Worm (Caenorhabditis elegans) whole organism, L1 larva: ENCODE data around the gene B0393.4.

Source experiments
- C04F5.9 ChIP-seq: sonication (generic microtip); optimal IDR thresholded peaks from 2 replicates; lab custom pipeline; 2016; ENCODE audit warnings: missing genetic modification characterization, missing compliant biosample characterization
- Y116A8C.19 ChIP-seq: sonication (generic microtip); optimal IDR thresholded peaks from 2 replicates; lab custom pipeline; 2016; ENCODE audit warnings: missing compliant biosample characterization, missing genetic modification characterization, borderline replicate concordance
- aha-1 ChIP-seq: fragments of 150-350 bp; optimal IDR thresholded peaks from 2 replicates; lab custom pipeline; 2014; ENCODE audit warnings: missing biosample characterization, missing genetic modification characterization
- alr-1 ChIP-seq: fragments of 200-800 bp; sonication (Bioruptor generic); optimal IDR thresholded peaks from 2 replicates; lab custom pipeline; 2018; ENCODE audit warnings: borderline replicate concordance, mild to moderate bottlenecking, missing genetic modification characterization, missing compliant biosample characterization
- ama-1 ChIP-seq: fragments of 150-350 bp; optimal IDR thresholded peaks from 2 replicates; lab custom pipeline; 2014
- ceh-63 ChIP-seq: fragments of 200-800 bp; sonication (Bioruptor generic); optimal IDR thresholded peaks from 2 replicates; lab custom pipeline; 2018; ENCODE audit warnings: mild to moderate bottlenecking, missing genetic modification characterization, missing compliant biosample characterization
- ceh-8 ChIP-seq: fragments of 200-800 bp; sonication (Bioruptor generic); optimal IDR thresholded peaks from 2 replicates; lab custom pipeline; 2018; ENCODE audit warnings: mild to moderate bottlenecking, missing genetic modification characterization, moderate library complexity, missing compliant biosample characterization
- efl-1 ChIP-seq, 4 experiments: fragments of 150-350 bp; optimal IDR thresholded peaks in 3 of 4; peaks in 1 of 4; 1 replicate in 1 of 4; 2 replicates in 3 of 4; lab custom pipeline; 2014; ENCODE audit warnings: missing biosample characterization in 2 of 4, missing genetic modification characterization in 2 of 4, missing genetic modification reagents in 2 of 4
- egl-13 ChIP-seq: sonication (generic microtip); optimal IDR thresholded peaks from 2 replicates; lab custom pipeline; 2016; ENCODE audit warnings: missing genotype, missing genetic modification reagents, missing genetic modification characterization, missing compliant biosample characterization
- elt-3 ChIP-seq, 6 experiments: fragments of 150-350 bp in 1 of 6; sonication (generic microtip); optimal IDR thresholded peaks; 2 replicates each; lab custom pipeline; 2017 to 2018; ENCODE audit warnings: missing biosample characterization in 6 of 6, missing genetic modification characterization in 6 of 6, inconsistent platforms in 1 of 6
- fkh-8 ChIP-seq: sonication (generic microtip); optimal IDR thresholded peaks from 2 replicates; lab custom pipeline; 2016; ENCODE audit warnings: mild to moderate bottlenecking, missing genetic modification characterization, missing compliant biosample characterization
- grh-1 ChIP-seq: fragments of 200-800 bp; sonication (Bioruptor generic); IDR thresholded peaks from 2 replicates; pipeline ENCODE4 v1.3.6; 2022; ENCODE audit warnings: missing genetic modification reagents, missing genetic modification characterization, missing compliant biosample characterization
- irx-1 ChIP-seq: sonication (generic microtip); optimal IDR thresholded peaks from 2 replicates; lab custom pipeline; 2016; ENCODE audit warnings: missing genetic modification characterization, missing compliant biosample characterization
- isw-1 ChIP-seq: fragments of 200-800 bp; sonication (Bioruptor generic); IDR thresholded peaks from 2 replicates; pipeline ENCODE4 v1.3.6; 2022; ENCODE audit warnings: missing genetic modification characterization, missing compliant biosample characterization
- lin-39 ChIP-seq: fragments of 150-350 bp; optimal IDR thresholded peaks from 2 replicates; lab custom pipeline; 2014; ENCODE audit warnings: missing biosample characterization, missing genetic modification reagents, missing genetic modification characterization
- lsy-2 ChIP-seq, 2 experiments: fragments of 150-350 bp; optimal IDR thresholded peaks; 2 replicates each; lab custom pipeline; 2014; ENCODE audit warnings: missing biosample characterization in 2 of 2, missing genetic modification characterization in 2 of 2
- mab-9 ChIP-seq: fragments of 200-800 bp; sonication (Bioruptor generic); IDR thresholded peaks from 2 replicates; pipeline ENCODE4 v1.3.6; 2022; ENCODE audit warnings: missing genetic modification reagents, missing genetic modification characterization, missing compliant biosample characterization
- mef-2 ChIP-seq: fragments of 150-350 bp; optimal IDR thresholded peaks from 2 replicates; lab custom pipeline; 2014; ENCODE audit warnings: missing biosample characterization, missing genetic modification characterization
- nhr-20 ChIP-seq: sonication (generic microtip); optimal IDR thresholded peaks from 2 replicates; lab custom pipeline; 2016; ENCODE audit warnings: mild to moderate bottlenecking, missing genetic modification characterization, missing compliant biosample characterization
- nhr-28 ChIP-seq: fragments of 150-350 bp; optimal IDR thresholded peaks from 2 replicates; lab custom pipeline; 2014; ENCODE audit warnings: missing biosample characterization, missing genetic modification characterization
- nhr-77 ChIP-seq: fragments of 150-350 bp; optimal IDR thresholded peaks from 2 replicates; lab custom pipeline; 2014; ENCODE audit warnings: missing biosample characterization, missing genetic modification characterization
- nhr-84 ChIP-seq: sonication (generic microtip); optimal IDR thresholded peaks from 2 replicates; lab custom pipeline; 2017; ENCODE audit warnings: missing biosample characterization, missing genetic modification characterization
- nhr-90 ChIP-seq: sonication (generic microtip); optimal IDR thresholded peaks from 2 replicates; lab custom pipeline; 2016; ENCODE audit warnings: mild to moderate bottlenecking, missing genetic modification characterization, missing compliant biosample characterization; ENCODE audit not compliant: poor library complexity
- skn-1 ChIP-seq: fragments of 150-350 bp; optimal IDR thresholded peaks from 2 replicates; lab custom pipeline; 2014; ENCODE audit warnings: missing biosample characterization, missing genetic modification characterization
- snu-23 ChIP-seq: sonication (generic microtip); optimal IDR thresholded peaks from 2 replicates; lab custom pipeline; 2016; ENCODE audit warnings: missing genetic modification characterization, missing compliant biosample characterization
- sox-4 ChIP-seq: sonication (generic microtip); optimal IDR thresholded peaks from 2 replicates; lab custom pipeline; 2016; ENCODE audit warnings: missing genetic modification characterization, missing compliant biosample characterization
- sptf-1 ChIP-seq: fragments of 150-350 bp; optimal IDR thresholded peaks from 2 replicates; lab custom pipeline; 2014; ENCODE audit warnings: missing biosample characterization, missing genetic modification characterization
- sup-37 ChIP-seq: fragments of 200-800 bp; sonication (Bioruptor generic); optimal IDR thresholded peaks from 2 replicates; lab custom pipeline; 2018; ENCODE audit warnings: mild to moderate bottlenecking, missing genetic modification characterization, missing compliant biosample characterization
- swsn-7 ChIP-seq: sonication (generic microtip); optimal IDR thresholded peaks from 2 replicates; lab custom pipeline; 2016; ENCODE audit warnings: missing genetic modification characterization, missing compliant biosample characterization
- tlp-1 ChIP-seq: fragments of 150-350 bp; optimal IDR thresholded peaks from 2 replicates; lab custom pipeline; 2014; ENCODE audit warnings: missing biosample characterization, missing genetic modification characterization
- unc-130 ChIP-seq: fragments of 150-350 bp; optimal IDR thresholded peaks from 2 replicates; lab custom pipeline; 2017; ENCODE audit warnings: missing biosample characterization, missing genetic modification characterization, inconsistent platforms
- unc-86 ChIP-seq: sonication (generic microtip); optimal IDR thresholded peaks from 2 replicates; lab custom pipeline; 2016; ENCODE audit warnings: missing genetic modification characterization, missing compliant biosample characterization

B0393.4 gene

ce11 chrIII:4763509-4763908 lies at the start of gene B0393.4:
Gene B0393.4, minus strand, starts transcription at chrIII:4763609.
- TF ChIP-seq skn-1 (tag; lab: Kevin White, UChicago) = no peak
- TF ChIP-seq irx-1 (tag; lab: Kevin White, UChicago) = no peak
- no peak for TF ChIP-seq fkh-8 (tag; lab: Kevin White, UChicago)
- TF ChIP-seq efl-1 (optimal IDR thresholded peaks at IDR 0.05; lab: Kevin White, UChicago) = no peak
- peak in 1 of 2 experiments; percentile 36 for TF ChIP-seq efl-1 (GFP tag; optimal IDR thresholded peaks at IDR 0.05 in 1 of 2; lab: Kevin White, UChicago)

DNA sequence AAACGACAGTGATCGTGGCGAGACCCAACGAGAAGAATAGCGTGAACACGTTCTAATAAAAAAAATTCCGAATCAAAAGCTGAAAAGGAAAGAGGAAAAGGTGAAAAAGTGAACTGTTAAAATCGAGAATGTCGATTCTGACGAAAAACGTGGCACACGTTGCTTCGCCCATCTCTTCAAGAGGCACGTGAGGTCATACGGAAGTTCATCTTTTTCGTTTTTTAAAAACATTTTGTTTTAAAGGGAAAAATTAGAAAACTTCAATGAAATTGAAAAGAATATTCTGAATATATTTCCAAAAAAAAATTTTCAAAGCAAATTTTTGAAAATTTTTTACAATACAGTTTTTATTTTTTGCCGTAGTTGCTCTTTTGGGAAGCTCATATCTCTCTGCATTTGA lies 47.8 kb upstream of the B0393.4 start, which contains the start of gene C38D4.7:
TSS of gene C38D4.7 (minus strand) at position 101 of the 400 bp plus-strand sequence.
- TF ChIP-seq swsn-7 (no peak), nhr-20 (tag; lab: Kevin White, UChicago) (no peak), lin-39 (tag; lab: Kevin White, UChicago) (no peak), mef-2 (tag; lab: Kevin White, UChicago) (no peak), aha-1 (tag; lab: Kevin White, UChicago) (no peak), unc-86 (no peak), grh-1 (GFP tag; lab: Robert Waterston, UW) (no peak), sptf-1 (tag; lab: Kevin White, UChicago) (no peak), ceh-8 (GFP tag; lab: Kevin White, UChicago) (no peak), tlp-1 (tag; lab: Kevin White, UChicago) (no peak), mab-9 (GFP tag; lab: Robert Waterston, UW) (no peak), sup-37 (GFP tag; lab: Kevin White, UChicago) (no peak), isw-1 (GFP tag; lab: Robert Waterston, UW) (no peak), efl-1 (optimal IDR thresholded peaks at IDR 0.05; lab: Kevin White, UChicago) (no peak), efl-1 (GFP tag; optimal IDR thresholded peaks at IDR 0.05 in 1 of 2; lab: Kevin White, UChicago) (no peak), nhr-84 (no peak), sox-4 (tag; lab: Kevin White, UChicago) (no peak), nhr-28 (tag; lab: Kevin White, UChicago) (no peak), ceh-63 (no peak), C04F5.9 (no peak)

- TF ChIP-seq ama-1 (lab: Kevin White, UChicago) (no peak), Y116A8C.19 (tag; lab: Kevin White, UChicago) (no peak), tlp-1 (tag; lab: Kevin White, UChicago) (no peak), nhr-28 (tag; lab: Kevin White, UChicago) (no peak), lsy-2 (tag; optimal IDR thresholded peaks at IDR 0.05; lab: Kevin White, UChicago) (no peak), elt-3 (tag; optimal IDR thresholded peaks at IDR 0.05; lab: Kevin White, UChicago) (no peak), alr-1 (no peak), mef-2 (tag; lab: Kevin White, UChicago) (no peak), nhr-90 (no peak)
These were observed 46.2 kb upstream of the B0393.4 start, which contains the start of gene pal-1 for ce11 chrIII:4809526-4810153. Gene pal-1, minus strand, starts transcription at chrIII:4809576.

DNA sequence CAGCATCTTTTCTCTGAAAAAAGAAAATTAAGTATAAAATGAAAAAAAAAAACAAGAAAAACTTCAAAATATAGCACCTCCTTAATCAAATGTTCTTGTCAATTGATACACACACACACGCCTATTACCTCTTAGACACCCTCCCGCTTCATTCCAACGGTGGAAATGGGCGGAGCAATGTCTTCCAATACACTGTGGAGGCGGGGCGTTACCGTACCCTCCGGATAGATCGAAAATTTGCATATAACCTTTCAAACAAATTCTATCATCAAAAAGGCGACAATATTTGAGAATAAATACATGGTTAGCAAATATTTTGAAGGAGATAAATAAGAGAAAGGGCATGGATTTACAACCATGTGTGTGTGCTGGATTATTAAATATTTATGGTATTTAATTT lies 44.7 kb upstream of the B0393.4 start:
- TF ChIP-seq sox-4 (tag; lab: Kevin White, UChicago) (no peak), lsy-2 (tag; optimal IDR thresholded peaks at IDR 0.05; lab: Kevin White, UChicago) (peak in 1 of 2 experiments; percentile 51)

ce11 chrIII:4806345-4806744 lies 42.9 kb upstream of the B0393.4 start:
- TF ChIP-seq snu-23 (GFP tag; lab: Kevin White, UChicago) (no peak), nhr-90 (no peak), unc-86 (no peak), egl-13 (tag; lab: Kevin White, UChicago) (no peak), sup-37 (GFP tag; lab: Kevin White, UChicago) (no peak), unc-130 (no peak), irx-1 (tag; lab: Kevin White, UChicago) (no peak), nhr-77 (tag; lab: Kevin White, UChicago) (no peak)
